Fruit fly (Drosophila melanogaster) whole organism, pupa: ENCODE data around the gene CG1677.

Experiments used
- CG10348 ChIP-seq: fragments of 200-800 bp; sonication (Bioruptor generic); IDR thresholded peaks from 2 replicates; pipeline ENCODE4 v1.3.6; 2022; ENCODE audit warnings: missing biosample characterization, missing genetic modification characterization
- CG12605 ChIP-seq: fragments of 200-800 bp; sonication (Bioruptor generic); IDR thresholded peaks from 2 replicates; pipeline ENCODE4 v1.3.6; 2022; ENCODE audit warnings: missing biosample characterization, missing genetic modification characterization
- CG13204 ChIP-seq: fragments of 200-800 bp; sonication (Bioruptor generic); optimal IDR thresholded peaks from 2 replicates; lab custom pipeline; 2018; ENCODE audit warnings: missing biosample characterization, mild to moderate bottlenecking, missing genetic modification characterization, moderate library complexity
- CG14655 ChIP-seq: fragments of 200-800 bp; sonication (Bioruptor generic); optimal IDR thresholded peaks from 3 replicates; lab custom pipeline; 2017; ENCODE audit warnings: mild to moderate bottlenecking, missing biosample characterization, missing genetic modification reagents, missing genetic modification characterization
- CG15710 ChIP-seq: fragments of 200-800 bp; sonication (Bioruptor generic); optimal IDR thresholded peaks from 2 replicates; lab custom pipeline; 2018; ENCODE audit warnings: missing biosample characterization, mild to moderate bottlenecking, missing genetic modification characterization, moderate library complexity
- CG17806 ChIP-seq: fragments of 200-800 bp; sonication (Bioruptor generic); optimal IDR thresholded peaks from 2 replicates; lab custom pipeline; 2018; ENCODE audit warnings: missing biosample characterization, mild to moderate bottlenecking, missing genetic modification characterization, moderate library complexity
- CG32121 ChIP-seq: fragments of 200-800 bp; sonication (Bioruptor generic); IDR thresholded peaks from 2 replicates; pipeline ENCODE4 v1.3.6; 2022; ENCODE audit warnings: missing biosample characterization, missing genetic modification characterization
- CG34367 ChIP-seq: fragments of 200-800 bp; sonication (Bioruptor generic); optimal IDR thresholded peaks from 2 replicates; lab custom pipeline; 2018; ENCODE audit warnings: missing biosample characterization, mild to moderate bottlenecking, missing genetic modification characterization
- CG4496 ChIP-seq: fragments of 200-800 bp; sonication (Bioruptor generic); IDR thresholded peaks from 3 replicates; pipeline ENCODE4 v1.3.6; 2022; ENCODE audit warnings: missing biosample characterization, missing genetic modification characterization
- CG8159 ChIP-seq: fragments of 200-800 bp; sonication (Bioruptor generic); optimal IDR thresholded peaks from 3 replicates; lab custom pipeline; 2018; ENCODE audit warnings: missing biosample characterization, mild to moderate bottlenecking, missing genetic modification characterization, moderate library complexity
- CG8301 ChIP-seq: fragments of 200-800 bp; sonication (Bioruptor generic); optimal IDR thresholded peaks from 2 replicates; lab custom pipeline; 2018; ENCODE audit warnings: missing biosample characterization, mild to moderate bottlenecking, missing genetic modification characterization
- CG9948 ChIP-seq: fragments of 200-800 bp; sonication (Bioruptor generic); optimal IDR thresholded peaks from 2 replicates; lab custom pipeline; 2018; ENCODE audit warnings: missing biosample characterization, mild to moderate bottlenecking, missing genetic modification characterization, moderate library complexity
- D1 ChIP-seq: fragments of 200-800 bp; sonication (Bioruptor generic); optimal IDR thresholded peaks from 2 replicates; lab custom pipeline; 2018; ENCODE audit warnings: missing biosample characterization, mild to moderate bottlenecking, missing genetic modification characterization, moderate library complexity
- EcR ChIP-seq: fragments of 200-800 bp; sonication (Bioruptor generic); optimal IDR thresholded peaks from 3 replicates; lab custom pipeline; 2019; ENCODE audit warnings: missing biosample characterization, missing genetic modification characterization, mild to moderate bottlenecking, moderate library complexity, missing genetic modification reagents
- Ets98B ChIP-seq: fragments of 200-800 bp; sonication (Bioruptor generic); IDR thresholded peaks from 2 replicates; pipeline ENCODE4 v1.3.6; 2022; ENCODE audit warnings: missing biosample characterization, missing genetic modification characterization
- Pif1A ChIP-seq: fragments of 200-800 bp; sonication (Bioruptor generic); optimal IDR thresholded peaks from 3 replicates; lab custom pipeline; 2016; ENCODE audit warnings: missing biosample characterization, missing genetic modification characterization
- Pif1B ChIP-seq: fragments of 200-800 bp; sonication (Bioruptor generic); optimal IDR thresholded peaks from 3 replicates; lab custom pipeline; 2016; ENCODE audit warnings: missing biosample characterization, missing genetic modification characterization
- Snoo ChIP-seq: fragments of 200-800 bp; sonication (Bioruptor generic); optimal IDR thresholded peaks from 3 replicates; lab custom pipeline; 2017; ENCODE audit warnings: missing biosample characterization, mild to moderate bottlenecking, missing genetic modification characterization, inconsistent platforms
- fd96Ca ChIP-seq: fragments of 200-800 bp; sonication (Bioruptor generic); IDR thresholded peaks from 3 replicates; pipeline ENCODE4 v1.3.6; 2022; ENCODE audit warnings: missing biosample characterization, missing genetic modification characterization
- gl ChIP-seq: fragments of 200-800 bp; sonication (Bioruptor generic); optimal IDR thresholded peaks from 2 replicates; lab custom pipeline; 2018; ENCODE audit warnings: missing biosample characterization, mild to moderate bottlenecking, missing genetic modification characterization
- rn ChIP-seq: fragments of 200-800 bp; sonication (Bioruptor generic); IDR thresholded peaks from 2 replicates; pipeline ENCODE4 v1.3.6; 2022; ENCODE audit warnings: missing biosample characterization, missing genetic modification characterization

CG1677 gene

DNA sequence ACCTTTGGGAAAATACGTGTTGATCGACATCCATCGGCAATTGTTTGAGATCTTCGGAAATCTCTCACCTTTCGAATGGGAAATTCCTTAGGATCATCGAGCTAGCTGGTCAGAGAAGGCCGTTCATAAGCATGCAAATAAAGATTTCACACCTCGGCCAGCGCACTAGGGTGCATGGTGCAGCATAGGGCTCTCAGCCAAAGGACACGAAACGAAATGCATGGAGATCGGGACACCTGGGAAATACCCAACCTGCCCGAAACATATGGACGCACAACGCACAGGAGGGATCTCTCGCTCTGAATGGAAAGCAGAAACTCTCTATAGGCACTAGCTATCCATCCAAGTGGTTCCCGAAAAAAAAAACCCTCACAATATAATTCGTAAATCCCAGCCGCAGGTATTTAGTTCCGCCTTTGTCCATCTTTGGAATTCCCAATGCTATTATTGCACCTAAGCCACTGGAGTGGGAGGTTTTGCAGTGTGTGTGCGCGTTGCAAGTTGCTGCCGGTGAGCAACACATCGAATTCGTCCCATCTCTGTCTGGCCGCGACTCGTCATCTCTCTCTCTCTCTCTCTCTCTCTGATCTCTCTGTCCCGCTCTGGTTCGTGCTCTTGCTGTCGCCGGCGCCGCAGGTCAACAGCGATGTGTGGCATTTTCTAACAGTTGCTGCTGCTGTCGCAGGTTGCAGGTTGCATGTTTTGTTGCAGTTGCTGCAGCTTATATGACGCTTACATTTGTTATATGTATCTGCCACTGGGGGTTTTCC, 85.0 kb downstream of the CG1677 start:
- TF ChIP-seq CG13204 (GFP tag; lab: Kevin White, UChicago) (no peak), Ets98B (GFP tag; lab: Robert Waterston, UW) (0 out of 2 replicates have a peak, but pooled peaks have one; percentile 22), CG8301 (no peak), CG34367 (no peak), fd96Ca (GFP tag; lab: Robert Waterston, UW) (0 out of 3 replicates have a peak, but pooled peaks have one; percentile 15), EcR (no peak), CG32121 (GFP tag; lab: Robert Waterston, UW) (0 out of 2 replicates have a peak, but pooled peaks have one; percentile 9), CG4496 (GFP tag; lab: Robert Waterston, UW) (peak; percentile 27; the same call in 1 of the 3 replicates)

DNA sequence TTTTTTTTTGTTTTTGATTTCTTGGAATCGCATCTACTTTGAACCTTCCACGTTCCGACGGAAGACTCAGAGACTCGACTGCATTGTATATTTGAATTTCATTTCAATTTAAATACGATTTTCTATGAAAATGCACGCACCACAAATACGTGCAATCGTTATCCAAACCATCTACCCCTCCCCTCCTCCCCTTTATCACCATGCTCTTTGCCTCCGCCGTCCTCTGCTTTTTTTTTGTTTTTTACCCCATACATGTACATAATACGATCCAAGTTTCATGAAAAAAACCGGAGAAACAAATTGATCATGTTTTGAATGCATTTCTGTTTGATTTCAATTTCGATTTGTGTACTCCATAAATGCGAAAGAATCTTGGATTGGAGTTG, 85.9 kb downstream of the CG1677 start:
- TF ChIP-seq CG12605 (peak; percentile 32; the same call in 1 of the 2 replicates), CG8301 (no peak)

dm6 chrX:7319053-7319702, 86.4 kb downstream of the CG1677 start:
- TF ChIP-seq rn (no peak), CG9948 (tag; lab: Kevin White, UChicago) (peak; percentile 88), CG32121 (GFP tag; lab: Robert Waterston, UW) (peak; percentile 52), fd96Ca (GFP tag; lab: Robert Waterston, UW) (0 out of 3 replicates have a peak, but pooled peaks have one; percentile 55), Ets98B (GFP tag; lab: Robert Waterston, UW) (no peak; the same call in 1 of the 2 replicates), CG15710 (peak; percentile 86), EcR (no peak), Pif1B (GFP tag; lab: Kevin White, UChicago) (peak; percentile 63), CG13204 (GFP tag; lab: Kevin White, UChicago) (peak; percentile 52), CG4496 (GFP tag; lab: Robert Waterston, UW) (peak; percentile 47), CG10348 (GFP tag; lab: Robert Waterston, UW) (no peak), Pif1A (GFP tag; lab: Kevin White, UChicago) (peak; percentile 76), CG12605 (no peak), CG34367 (peak; percentile 85), CG17806 (tag; lab: Kevin White, UChicago) (peak; percentile 88), CG14655 (GFP tag; lab: Kevin White, UChicago) (peak; percentile 93), Snoo (tag; lab: Kevin White, UChicago) (peak; percentile 81), CG8159 (tag; lab: Kevin White, UChicago) (peak; percentile 89), CG8301 (peak; percentile 85), D1 (tag; lab: Kevin White, UChicago) (peak; percentile 86), gl (tag; lab: Kevin White, UChicago) (peak; percentile 55)

DNA sequence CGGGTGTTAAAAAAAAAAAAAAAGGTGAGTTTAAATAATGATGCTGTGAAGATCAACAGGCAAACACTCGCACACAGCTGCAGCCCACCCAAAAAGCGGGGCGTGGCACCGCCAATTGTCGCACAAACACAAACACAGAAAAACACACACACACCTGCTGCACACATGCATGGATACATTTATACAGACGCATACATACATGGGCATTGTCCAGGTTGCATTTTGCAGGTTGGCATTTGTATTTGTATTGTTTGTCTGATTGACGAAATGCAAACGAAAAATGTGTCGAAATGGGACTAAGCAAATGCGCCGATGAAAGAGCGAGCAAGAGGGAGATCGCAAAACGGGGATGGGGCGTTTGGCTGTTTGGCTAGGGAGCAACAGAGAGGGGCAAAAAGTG, 87.1 kb downstream of the CG1677 start:
- TF ChIP-seq CG13204 (GFP tag; lab: Kevin White, UChicago): no peak
- no peak for TF ChIP-seq CG4496 (GFP tag; lab: Robert Waterston, UW)
- no peak for TF ChIP-seq CG17806 (tag; lab: Kevin White, UChicago)
- TF ChIP-seq Pif1B (GFP tag; lab: Kevin White, UChicago): no peak
- TF ChIP-seq CG8301: no peak
- no peak for TF ChIP-seq CG15710

- TF ChIP-seq Snoo (tag; lab: Kevin White, UChicago) (no peak), CG17806 (tag; lab: Kevin White, UChicago) (no peak), fd96Ca (GFP tag; lab: Robert Waterston, UW) (no peak), CG32121 (GFP tag; lab: Robert Waterston, UW) (no peak), Pif1B (GFP tag; lab: Kevin White, UChicago) (no peak), rn (no peak), CG8159 (tag; lab: Kevin White, UChicago) (no peak), gl (tag; lab: Kevin White, UChicago) (no peak), CG15710 (no peak), D1 (tag; lab: Kevin White, UChicago) (no peak), CG9948 (tag; lab: Kevin White, UChicago) (no peak), CG8301 (no peak), CG14655 (GFP tag; lab: Kevin White, UChicago) (no peak), EcR (no peak), CG4496 (GFP tag; lab: Robert Waterston, UW) (no peak), Pif1A (GFP tag; lab: Kevin White, UChicago) (no peak), Ets98B (GFP tag; lab: Robert Waterston, UW) (no peak), CG12605 (no peak)
Observed at dm6 chrX:7317214-7318210, 88.1 kb downstream of the CG1677 start.
